Fruit fly (Drosophila melanogaster): Measurements from ENCODE around the gene CG42655.
A peak's percentile ranks its signal among the peaks of the same experiment; 100 is the strongest.

Gene CG42655

DNA sequence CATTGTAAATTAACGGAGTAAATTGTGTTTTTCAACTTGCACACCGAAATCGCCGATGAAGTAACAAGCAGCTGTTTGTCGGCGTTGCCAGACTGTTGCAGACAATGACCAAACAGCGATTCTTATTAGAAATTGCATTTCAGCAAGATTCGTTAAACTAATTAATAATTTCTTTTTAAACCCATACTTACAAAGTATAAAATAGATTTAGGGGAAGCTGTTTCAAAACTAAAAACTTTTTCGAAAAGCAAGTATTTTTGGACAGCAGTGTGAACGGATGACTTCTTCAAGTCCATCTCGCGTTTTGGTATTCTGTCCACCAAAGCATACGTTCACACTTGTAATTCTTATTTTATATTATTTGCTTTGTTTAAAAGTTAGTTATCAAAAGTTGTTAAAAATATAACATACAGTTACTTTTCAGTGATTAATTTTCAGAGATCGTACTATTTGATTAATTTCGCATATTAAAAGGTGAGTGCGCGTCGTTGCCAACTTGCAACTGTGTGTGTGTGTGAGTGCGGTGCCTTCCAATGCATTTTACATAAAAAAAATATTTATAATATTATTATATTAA, 25.0 kb downstream of the CG42655 start, which contains the start of the genes CG8004 and RhoGDI (continued):
- TF ChIP-seq Mad (GFP tag; optimal IDR thresholded peaks at IDR 0.05): peak; percentile 73
- TF ChIP-seq E2f2 (GFP tag; IDR thresholded peaks at IDR 0.05): peak; percentile 52
- TF ChIP-seq CG6254 (GFP tag; optimal IDR thresholded peaks at IDR 0.05): no peak
- TF ChIP-seq HmgZ (tag; optimal IDR thresholded peaks at IDR 0.05): peak; percentile 75
- peak; percentile 63 for TF ChIP-seq CG1602 (GFP tag; optimal IDR thresholded peaks at IDR 0.05)
- TF ChIP-seq CG2889 (GFP tag; IDR thresholded peaks at IDR 0.05): peak; percentile 62
- no peak for TF ChIP-seq ato (GFP tag; IDR thresholded peaks at IDR 0.05; ENCODE audit: partially characterized antibody)
- no peak for TF ChIP-seq CG7745 (tag; optimal IDR thresholded peaks at IDR 0.05)
- TF ChIP-seq CG4360 (GFP tag; IDR thresholded peaks at IDR 0.05): 0 out of 2 replicates have a peak, but pooled peaks have one; percentile 18
- 0 out of 3 replicates have a peak, but pooled peaks have one; percentile 42 for TF ChIP-seq CG3726 (GFP tag; IDR thresholded peaks at IDR 0.05)
- no peak for TF ChIP-seq HLHmδ (GFP tag; optimal IDR thresholded peaks at IDR 0.05)
- TF ChIP-seq sisA (GFP tag; IDR thresholded peaks at IDR 0.05): no peak; the same call in none of the 2 replicates
- TF ChIP-seq Max (GFP tag; optimal IDR thresholded peaks at IDR 0.05): peak; percentile 68
- peak; percentile 96 for TF ChIP-seq CG4617 (GFP tag; optimal IDR thresholded peaks at IDR 0.05; ENCODE audit: borderline replicate concordance)
- peak; percentile 67 for TF ChIP-seq CG11504 (tag; optimal IDR thresholded peaks at IDR 0.05)
- TF ChIP-seq CG4820 (GFP tag; optimal IDR thresholded peaks at IDR 0.05): peak; percentile 53
- peak; percentile 91 for TF ChIP-seq Ets65A (GFP tag)
- peak; percentile 85 for TF ChIP-seq MBD-R2 (GFP tag; IDR thresholded peaks at IDR 0.05)
- peak; percentile 32 for TF ChIP-seq CG3995 (GFP tag; optimal IDR thresholded peaks at IDR 0.05)
- peak; percentile 53 for TF ChIP-seq fd96Cb (tag; optimal IDR thresholded peaks at IDR 0.05)
- TF ChIP-seq CG11247 (GFP tag; IDR thresholded peaks at IDR 0.05): peak; percentile 38; the same call in 1 of the 2 replicates
- peak; percentile 2 for TF ChIP-seq pb (GFP tag; optimal IDR thresholded peaks at IDR 0.05)
- TF ChIP-seq CG15073 (GFP tag; optimal IDR thresholded peaks at IDR 0.05): no peak
- TF ChIP-seq tio (GFP tag; optimal IDR thresholded peaks at IDR 0.05): no peak
- no peak for TF ChIP-seq prd (optimal IDR thresholded peaks at IDR 0.05)
- TF ChIP-seq prd (GFP tag; IDR thresholded peaks at IDR 0.05): peak; percentile 74
- TF ChIP-seq tin (GFP tag; optimal IDR thresholded peaks at IDR 0.05): peak; percentile 75
- TF ChIP-seq CHES-1-like (GFP tag; optimal IDR thresholded peaks at IDR 0.05): peak; percentile 52
- TF ChIP-seq gsb-n (tag; optimal IDR thresholded peaks at IDR 0.05): no peak
- peak; percentile 70 for TF ChIP-seq CG2712 (tag; optimal IDR thresholded peaks at IDR 0.05)
- TF ChIP-seq mirr (GFP tag; optimal IDR thresholded peaks at IDR 0.05): no peak
- peak; percentile 60 for TF ChIP-seq CG9609 (GFP tag; optimal IDR thresholded peaks at IDR 0.05)
- TF ChIP-seq CG43689 (GFP tag; IDR thresholded peaks at IDR 0.05): no peak
- TF ChIP-seq Lpt (GFP tag; optimal IDR thresholded peaks at IDR 0.05): no peak
- peak; percentile 35 for TF ChIP-seq disco-r (GFP tag; optimal IDR thresholded peaks at IDR 0.05)
- TF ChIP-seq CG12104 (GFP tag; optimal IDR thresholded peaks at IDR 0.05): peak; percentile 21
- no peak for TF ChIP-seq Oaz (GFP tag; IDR thresholded peaks at IDR 0.05)
- TF ChIP-seq tll (GFP tag; optimal IDR thresholded peaks at IDR 0.05): peak in 1 of 2 experiments; percentile 60
- TF ChIP-seq CG3838 (GFP tag; optimal IDR thresholded peaks at IDR 0.05): no peak
- TF ChIP-seq odd (GFP tag; optimal IDR thresholded peaks at IDR 0.05): no peak
- TF ChIP-seq sob (GFP tag; IDR thresholded peaks at IDR 0.05): peak; percentile 59
- peak; percentile 60 for TF ChIP-seq CG7839 (tag; optimal IDR thresholded peaks at IDR 0.05)
- peak; percentile 76 for TF ChIP-seq pho (GFP tag; optimal IDR thresholded peaks at IDR 0.05)
- TF ChIP-seq B-H2 (GFP tag; optimal IDR thresholded peaks at IDR 0.05): peak; percentile 73
- peak; percentile 80 for TF ChIP-seq Hsf (GFP tag; optimal IDR thresholded peaks at IDR 0.05)
- no peak for TF ChIP-seq yki (optimal IDR thresholded peaks at IDR 0.05)
- no peak for TF ChIP-seq Neu2 (GFP tag; optimal IDR thresholded peaks at IDR 0.05; ENCODE audit: borderline replicate concordance)
- no peak for TF ChIP-seq CG17612 (GFP tag; IDR thresholded peaks at IDR 0.05)
- peak; percentile 74 for TF ChIP-seq Xbp1 (GFP tag; optimal IDR thresholded peaks at IDR 0.05)
- peak; percentile 66 for TF ChIP-seq CG16863 (GFP tag; optimal IDR thresholded peaks at IDR 0.05)
- no peak for TF ChIP-seq inv (GFP tag; IDR thresholded peaks at IDR 0.05; ENCODE audit: partially characterized antibody)
